Fruit fly (Drosophila melanogaster): ENCODE results near the gene CG9522.

DNA sequence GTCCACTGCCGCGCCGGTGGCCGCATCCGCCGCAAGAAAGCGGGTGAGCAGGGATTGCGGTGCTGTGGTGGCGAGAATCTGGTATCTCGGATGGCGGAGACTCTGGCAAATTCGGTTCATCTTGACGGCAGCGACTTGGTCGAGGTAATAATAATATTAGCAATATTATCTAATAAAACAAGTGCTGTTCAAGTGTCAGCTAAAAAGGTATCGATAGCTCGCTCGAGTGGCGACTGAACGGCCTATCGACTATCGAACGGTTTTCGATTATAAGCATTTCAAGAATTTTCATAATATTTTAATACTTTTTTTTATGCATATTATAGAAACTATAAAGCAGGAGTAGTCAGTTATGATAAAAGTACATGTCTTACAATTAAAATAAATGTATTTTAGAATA lies 10.6 kb downstream of the CG9522 start, which contains the start of gene Grx5:
- no peak for TF ChIP-seq Ets98B (GFP tag; IDR thresholded peaks at IDR 0.05)
- no peak for TF ChIP-seq CG17806 (tag; optimal IDR thresholded peaks at IDR 0.05)
- no peak for TF ChIP-seq EcR (GFP tag; optimal IDR thresholded peaks at IDR 0.05)
- TF ChIP-seq CG32121 (GFP tag; IDR thresholded peaks at IDR 0.05): no peak
- no peak for TF ChIP-seq CG15710 (tag; optimal IDR thresholded peaks at IDR 0.05)
